Worm (Caenorhabditis elegans) whole organism, L2 larva: ENCODE results near the gene R07E4.3.

ENCODE experiments used
- egl-27 ChIP-seq: sonication (generic microtip); optimal IDR thresholded peaks from 3 replicates; lab custom pipeline; 2017; ENCODE audit warnings: missing biosample characterization, missing genetic modification reagents, missing genetic modification characterization
- elt-1 ChIP-seq: fragments of 150-350 bp; optimal IDR thresholded peaks from 2 replicates; lab custom pipeline; 2014; ENCODE audit warnings: missing biosample characterization, missing genetic modification characterization
- elt-3 ChIP-seq: sonication (generic microtip); optimal IDR thresholded peaks from 2 replicates; lab custom pipeline; 2017; ENCODE audit warnings: missing biosample characterization, missing genetic modification characterization
- lsy-2 ChIP-seq, 2 experiments: fragments of 150-350 bp in 1 of 2; sonication (generic microtip) in 1 of 2; optimal IDR thresholded peaks; 2 replicates each; lab custom pipeline; 2014 to 2017; ENCODE audit warnings: missing biosample characterization in 2 of 2, missing genetic modification characterization in 2 of 2
- nhr-25 ChIP-seq: fragments of 150-350 bp; sonication (generic microtip); optimal IDR thresholded peaks from 3 replicates; lab custom pipeline; 2014; ENCODE audit warnings: missing biosample characterization, missing genetic modification characterization

R07E4.3 gene

DNA sequence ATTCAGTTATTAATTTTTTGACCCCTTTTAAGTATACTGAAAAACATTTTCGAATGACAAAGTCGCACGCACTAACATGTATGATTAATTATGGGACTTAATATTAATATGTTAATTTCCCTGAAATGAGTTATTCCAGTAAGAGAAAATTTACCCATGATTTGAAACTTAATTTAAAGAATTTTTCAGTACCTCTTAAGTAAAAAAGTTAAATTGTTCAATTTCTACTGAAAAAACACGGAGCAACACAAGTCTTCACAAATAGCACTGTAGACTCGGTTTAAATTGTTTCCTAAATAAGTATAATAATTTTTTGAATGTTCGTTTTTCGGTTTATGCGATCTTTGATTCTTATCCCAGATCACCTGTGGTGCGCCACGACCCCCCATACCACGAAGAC lies 49.2 kb downstream of the R07E4.3 start:
- TF ChIP-seq elt-3 (tag; lab: Kevin White, UChicago), result no peak
- no peak for TF ChIP-seq lsy-2 (tag; optimal IDR thresholded peaks at IDR 0.05; lab: Kevin White, UChicago)
- no peak for TF ChIP-seq elt-1 (tag; lab: Kevin White, UChicago)
- no peak for TF ChIP-seq nhr-25 (tag; lab: Kevin White, UChicago)
- TF ChIP-seq egl-27 (tag; lab: Kevin White, UChicago), result no peak
